Fruit fly (Drosophila melanogaster): ENCODE data around the gene sty.

sty gene

dm6 chr3L:3431061-3431648, 6.4 kb upstream of the sty start (continued):
- TF ChIP-seq nau (GFP tag; optimal IDR thresholded peaks at IDR 0.05), result no peak
- TF ChIP-seq CG13123 (GFP tag; optimal IDR thresholded peaks at IDR 0.05), result no peak
- TF ChIP-seq Tbp (GFP tag; optimal IDR thresholded peaks at IDR 0.05), result no peak
- TF ChIP-seq Side (GFP tag; optimal IDR thresholded peaks at IDR 0.05), result no peak
- no peak for TF ChIP-seq CG30020 (tag; optimal IDR thresholded peaks at IDR 0.05)
- no peak for TF ChIP-seq nmo (GFP tag; optimal IDR thresholded peaks at IDR 0.05)
- no peak for TF ChIP-seq CG3281 (GFP tag; optimal IDR thresholded peaks at IDR 0.05)
- peak; percentile 29 for TF ChIP-seq Hey (tag; optimal IDR thresholded peaks at IDR 0.05)
- no peak for TF ChIP-seq Dek (tag; optimal IDR thresholded peaks at IDR 0.05)
- no peak for TF ChIP-seq CoRest (tag; optimal IDR thresholded peaks at IDR 0.05)
- TF ChIP-seq lilli (GFP tag; optimal IDR thresholded peaks at IDR 0.05), result no peak
- TF ChIP-seq hth (optimal IDR thresholded peaks at IDR 0.05), result no peak
- no peak for TF ChIP-seq klu (GFP tag; IDR thresholded peaks at IDR 0.05)
- TF ChIP-seq onecut (GFP tag; IDR thresholded peaks at IDR 0.05), result peak; percentile 53
- TF ChIP-seq Rx (GFP tag; IDR thresholded peaks at IDR 0.05), result no peak
- TF ChIP-seq CG6272 (GFP tag; IDR thresholded peaks at IDR 0.05), result no peak
- TF ChIP-seq so (GFP tag; IDR thresholded peaks at IDR 0.05), result no peak
- TF ChIP-seq fd96Cb (tag; optimal IDR thresholded peaks at IDR 0.05), result no peak
- TF ChIP-seq vvl (GFP tag; IDR thresholded peaks at IDR 0.05), result 0 out of 2 replicates have a peak, but pooled peaks have one; percentile 6
- no peak for TF ChIP-seq fd102C (GFP tag; optimal IDR thresholded peaks at IDR 0.05)
- no peak for TF ChIP-seq CG6254 (GFP tag; optimal IDR thresholded peaks at IDR 0.05)
- no peak for TF ChIP-seq stc (GFP tag; IDR thresholded peaks at IDR 0.05)
- TF ChIP-seq Oli (tag; optimal IDR thresholded peaks at IDR 0.05), result no peak
- TF ChIP-seq Taf1 (GFP tag; IDR thresholded peaks at IDR 0.05), result no peak
- TF ChIP-seq dan (GFP tag; IDR thresholded peaks at IDR 0.05), result no peak

dm6 chr3L:3427037-3427436, 2.3 kb upstream of the sty start:
- no peak for TF ChIP-seq CG30020 (tag; optimal IDR thresholded peaks at IDR 0.05)
- no peak for TF ChIP-seq pho (GFP tag; optimal IDR thresholded peaks at IDR 0.05)
- 0 out of 2 replicates have a peak, but pooled peaks have one; percentile 4 for TF ChIP-seq CG9932 (GFP tag; IDR thresholded peaks at IDR 0.05)
- TF ChIP-seq dysf (GFP tag; IDR thresholded peaks at IDR 0.05), result 0 out of 3 replicates have a peak, but pooled peaks have one; percentile 12
- no peak for TF ChIP-seq vvl (GFP tag; IDR thresholded peaks at IDR 0.05)
- TF ChIP-seq CG15073 (GFP tag; optimal IDR thresholded peaks at IDR 0.05), result no peak
- TF ChIP-seq Adf1 (GFP tag; IDR thresholded peaks at IDR 0.05), result peak; percentile 6; the same call in 1 of the 2 replicates
- peak; percentile 2 for TF ChIP-seq nerfin-1 (tag; optimal IDR thresholded peaks at IDR 0.05)
- peak; percentile 67 for TF ChIP-seq ewg (GFP tag; optimal IDR thresholded peaks at IDR 0.05)
- 0 out of 3 replicates have a peak, but pooled peaks have one; percentile 41 for TF ChIP-seq CG11456 (GFP tag; IDR thresholded peaks at IDR 0.05)
- no peak for TF ChIP-seq CG30431 (GFP tag; optimal IDR thresholded peaks at IDR 0.05)
- TF ChIP-seq CG34422 (GFP tag; IDR thresholded peaks at IDR 0.05), result peak; percentile 43; the same call in 1 of the 3 replicates
- peak; percentile 81; the same call in 1 of the 2 replicates for TF ChIP-seq onecut (GFP tag; IDR thresholded peaks at IDR 0.05)
- TF ChIP-seq Mad (GFP tag; optimal IDR thresholded peaks at IDR 0.05), result no peak
- TF ChIP-seq sob (GFP tag; IDR thresholded peaks at IDR 0.05), result 0 out of 2 replicates have a peak, but pooled peaks have one; percentile 11
- TF ChIP-seq dan (GFP tag; IDR thresholded peaks at IDR 0.05), result no peak
- TF ChIP-seq CG13894 (tag; optimal IDR thresholded peaks at IDR 0.05), result peak; percentile 33
- peak; percentile 80 for TF ChIP-seq abd-A (tag; optimal IDR thresholded peaks at IDR 0.05)
- 0 out of 4 replicates have a peak, but pooled peaks have one; percentile 67 for TF ChIP-seq chinmo (GFP tag; IDR thresholded peaks at IDR 0.05; ENCODE audit: partially characterized antibody)
- 0 out of 3 replicates have a peak, but pooled peaks have one; percentile 8 for TF ChIP-seq row (GFP tag; IDR thresholded peaks at IDR 0.05)
- peak; percentile 18 for TF ChIP-seq Hmr (GFP tag; optimal IDR thresholded peaks at IDR 0.05)
- peak; percentile 91 for TF ChIP-seq Deaf1 (tag; optimal IDR thresholded peaks at IDR 0.05)
- no peak for TF ChIP-seq CG10274 (GFP tag; optimal IDR thresholded peaks at IDR 0.05)
- TF ChIP-seq CG11398 (GFP tag; optimal IDR thresholded peaks at IDR 0.05), result no peak
- TF ChIP-seq vnd (GFP tag; IDR thresholded peaks at IDR 0.05; ENCODE audit: partially characterized antibody), result 0 out of 3 replicates have a peak, but pooled peaks have one; percentile 10
